Worm (Caenorhabditis elegans) whole organism, L1 larva: ENCODE data around the gene igeg-1.

Experiments
- alr-1 ChIP-seq: fragments of 200-800 bp; sonication (Bioruptor generic); optimal IDR thresholded peaks from 2 replicates; lab custom pipeline; 2018; ENCODE audit warnings: borderline replicate concordance, mild to moderate bottlenecking, missing genetic modification characterization, missing compliant biosample characterization
- aly-2 ChIP-seq: fragments of 150-350 bp; optimal IDR thresholded peaks from 2 replicates; lab custom pipeline; 2014; ENCODE audit warnings: missing biosample characterization, missing genetic modification characterization
- hpl-2 ChIP-seq: fragments of 150-350 bp; optimal IDR thresholded peaks from 2 replicates; lab custom pipeline; 2014; ENCODE audit warnings: missing biosample characterization, missing genetic modification reagents, missing genetic modification characterization
- lin-35 ChIP-seq, 2 experiments: fragments of 150-350 bp; optimal IDR thresholded peaks; 2 replicates each; lab custom pipeline; 2014; ENCODE audit warnings: missing biosample characterization in 2 of 2, missing genetic modification characterization in 2 of 2, missing genetic modification reagents in 2 of 2
- lsy-2 ChIP-seq, 2 experiments: fragments of 150-350 bp; optimal IDR thresholded peaks; 2 replicates each; lab custom pipeline; 2014; ENCODE audit warnings: missing biosample characterization in 2 of 2, missing genetic modification characterization in 2 of 2
- nhr-47 ChIP-seq: sonication (generic microtip); optimal IDR thresholded peaks from 2 replicates; lab custom pipeline; 2016; ENCODE audit warnings: mild to moderate bottlenecking, missing genetic modification characterization, moderate library complexity, missing compliant biosample characterization
- nhr-76 ChIP-seq: sonication (generic microtip); optimal IDR thresholded peaks from 2 replicates; lab custom pipeline; 2017; ENCODE audit warnings: missing biosample characterization, missing genetic modification characterization
- snpc-4 ChIP-seq: fragments of 150-350 bp; optimal IDR thresholded peaks from 2 replicates; lab custom pipeline; 2014; ENCODE audit warnings: missing biosample characterization, missing genetic modification characterization
- snu-23 ChIP-seq: sonication (generic microtip); optimal IDR thresholded peaks from 2 replicates; lab custom pipeline; 2016; ENCODE audit warnings: missing genetic modification characterization, missing compliant biosample characterization
- unc-86 ChIP-seq: sonication (generic microtip); optimal IDR thresholded peaks from 2 replicates; lab custom pipeline; 2016; ENCODE audit warnings: missing genetic modification characterization, missing compliant biosample characterization
- zag-1 ChIP-seq: fragments of 150-350 bp; optimal IDR thresholded peaks from 2 replicates; lab custom pipeline; 2014; ENCODE audit warnings: missing biosample characterization, missing genetic modification characterization

- no peak for TF ChIP-seq nhr-47
- TF ChIP-seq alr-1 (tag; lab: Kevin White, UChicago): no peak
- no peak for TF ChIP-seq hpl-2 (GFP tag; lab: Kevin White, UChicago)
- TF ChIP-seq snpc-4 (tag; lab: Kevin White, UChicago): no peak
- TF ChIP-seq aly-2 (tag; lab: Kevin White, UChicago): no peak
- TF ChIP-seq zag-1: no peak
- TF ChIP-seq lin-35 (GFP tag; optimal IDR thresholded peaks at IDR 0.05; lab: Kevin White, UChicago): no peak
- no peak for TF ChIP-seq nhr-76 (tag; lab: Kevin White, UChicago)
- no peak for TF ChIP-seq lsy-2 (tag; optimal IDR thresholded peaks at IDR 0.05; lab: Kevin White, UChicago)
- TF ChIP-seq unc-86 (tag; lab: Kevin White, UChicago): no peak
- TF ChIP-seq snu-23 (GFP tag; lab: Kevin White, UChicago): no peak
These were observed 43.2 kb downstream of the igeg-1 start, which contains the start of gene nspg-10 for ce11 chrIV:4605608-4606007.
